Fruit fly (Drosophila melanogaster): ENCODE measurements around the gene eco.

DNA sequence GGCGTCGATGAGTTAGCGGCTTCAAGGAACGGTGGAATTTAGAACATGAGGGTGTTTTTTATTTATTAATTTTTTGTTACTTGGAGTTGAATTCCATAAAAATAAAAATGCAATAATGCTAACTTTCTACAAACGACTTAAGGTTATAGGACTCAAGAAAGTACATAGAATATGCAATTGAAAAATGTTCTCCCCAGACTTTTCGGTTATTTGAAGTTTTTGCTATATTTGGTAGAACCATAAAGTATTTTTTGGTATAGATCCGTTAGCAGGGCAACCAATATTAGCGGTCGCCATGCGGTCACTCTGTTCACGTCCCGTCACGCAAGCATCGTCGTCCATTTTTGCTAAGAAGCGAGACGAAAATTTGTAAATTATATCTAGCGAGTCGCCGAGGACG lies 30.4 kb upstream of the eco start, which contains the start of gene akirin:
- TF ChIP-seq CG7101 (tag; optimal IDR thresholded peaks at IDR 0.05) (no peak), CG12768 (GFP tag; optimal IDR thresholded peaks at IDR 0.05) (no peak), CG1620 (GFP tag; optimal IDR thresholded peaks at IDR 0.05) (no peak), cic (GFP tag; optimal IDR thresholded peaks at IDR 0.05) (no peak), tj (GFP tag; optimal IDR thresholded peaks at IDR 0.05) (no peak), CG11617 (GFP tag; optimal IDR thresholded peaks at IDR 0.05) (no peak)

Measured in whole organism, adult.